Fruit fly (Drosophila melanogaster) ovary, adult (tissue): Measurements from ENCODE around the gene CG42331.
A peak's percentile ranks its signal among the peaks of the same experiment; 100 is the strongest.

Experiments used
- CG17801 ChIP-seq: fragments of 200-800 bp; optimal IDR thresholded peaks from 2 replicates; lab custom pipeline; 2019; ENCODE audit warnings: missing biosample characterization, mild to moderate bottlenecking, missing genetic modification characterization, moderate library complexity; ENCODE audit not compliant: partially characterized antibody

Gene CG42331

dm6 chr3R:24787042-24787565 is 15.1 kb downstream of the CG42331 start, which contains the start of gene CG5805:
TSS of gene CG5805 (minus strand) at chr3R:24787421.
- peak; percentile 56 for TF ChIP-seq CG17801

- TF ChIP-seq CG17801: no peak
Observed at dm6 chr3R:24787734-24788133, 15.8 kb downstream of the CG42331 start, which contains the start of gene Ets96B. TSS of gene Ets96B (plus strand) at chr3R:24788054.

dm6 chr3R:24790036-24790435 is 18.1 kb downstream of the CG42331 start, which contains the start of gene CG13634:
TSS of gene CG13634 (minus strand) at chr3R:24790136.
- no peak for TF ChIP-seq CG17801

dm6 chr3R:24798595-24798994 is 26.6 kb downstream of the CG42331 start:
- TF ChIP-seq CG17801: no peak

dm6 chr3R:24799503-24799902 is 27.5 kb downstream of the CG42331 start, which contains the start of gene Ude:
TSS of gene Ude (minus strand) at chr3R:24799668.
- TF ChIP-seq CG17801: no peak

dm6 chr3R:24805048-24805447 is 33.1 kb downstream of the CG42331 start, which contains the start of gene polybromo:
TSS of gene polybromo (minus strand) at chr3R:24805259.
- TF ChIP-seq CG17801: no peak

- TF ChIP-seq CG17801: no peak
Observed at dm6 chr3R:24807321-24807720, 35.3 kb downstream of the CG42331 start, which contains the start of gene CG6980. TSS of gene CG6980 (plus strand) at chr3R:24807621.

- no peak for TF ChIP-seq CG17801
Observed at dm6 chr3R:24809576-24810279, 37.7 kb downstream of the CG42331 start.

dm6 chr3R:24810844-24811625 is 39.1 kb downstream of the CG42331 start:
- TF ChIP-seq CG17801: peak; percentile 73

- TF ChIP-seq CG17801: no peak
Observed at dm6 chr3R:24812394-24812793, 40.4 kb downstream of the CG42331 start.

dm6 chr3R:24812987-24813636 is 41.1 kb downstream of the CG42331 start:
- TF ChIP-seq CG17801: no peak

- TF ChIP-seq CG17801: peak; percentile 81
Observed at dm6 chr3R:24813637-24814301, 41.8 kb downstream of the CG42331 start, which contains the start of the genes lili and CG34150. TSS of gene lili (minus strand) at chr3R:24814012. TSS of gene CG34150 (plus strand) at chr3R:24814262.

- TF ChIP-seq CG17801: no peak
Observed at dm6 chr3R:24816993-24817854, 45.2 kb downstream of the CG42331 start, which contains the start of the genes CG5808 and Saf-B. TSS of gene CG5808 (minus strand) at chr3R:24817007. TSS of gene Saf-B (plus strand) at chr3R:24817464.

- TF ChIP-seq CG17801: no peak
Observed at dm6 chr3R:24823061-24823460, 51.1 kb downstream of the CG42331 start.

- TF ChIP-seq CG17801: no peak
Observed at dm6 chr3R:24825548-24825947, 53.6 kb downstream of the CG42331 start, which contains the start of gene niki. TSS of gene niki (minus strand) at chr3R:24825648.
